Worm (Caenorhabditis elegans) whole organism, L1 larva: ENCODE measurements around the gene sptl-3.

Experiments used
- jun-1 ChIP-seq: fragments of 150-350 bp; optimal IDR thresholded peaks from 2 replicates; lab custom pipeline; 2014; ENCODE audit warnings: missing biosample characterization, missing genetic modification reagents, missing genetic modification characterization
- mep-1 ChIP-seq: fragments of 150-350 bp; optimal IDR thresholded peaks from 2 replicates; lab custom pipeline; 2014; ENCODE audit warnings: missing biosample characterization, missing genetic modification characterization
- pag-3 ChIP-seq: sonication (generic microtip); optimal IDR thresholded peaks from 2 replicates; lab custom pipeline; 2017; ENCODE audit warnings: missing genetic modification characterization, mild to moderate bottlenecking, missing compliant biosample characterization, antibody characterized with exemption, borderline replicate concordance; ENCODE audit not compliant: insufficient read depth
- pqm-1 ChIP-seq: sonication (generic microtip); optimal IDR thresholded peaks from 3 replicates; lab custom pipeline; 2017; ENCODE audit warnings: missing biosample characterization, missing genetic modification characterization
- tbx-2 ChIP-seq: sonication (generic microtip); optimal IDR thresholded peaks from 2 replicates; lab custom pipeline; 2016; ENCODE audit warnings: missing genetic modification characterization, missing compliant biosample characterization

- TF ChIP-seq tbx-2 (tag; lab: Kevin White, UChicago): no peak
- no peak for TF ChIP-seq pqm-1 (tag; lab: Kevin White, UChicago)
- TF ChIP-seq mep-1 (tag; lab: Kevin White, UChicago): no peak
- TF ChIP-seq jun-1 (tag; lab: Kevin White, UChicago): no peak
- TF ChIP-seq pag-3 (tag; lab: Kevin White, UChicago): no peak
Measured at ce11 chrV:13858906-13859305, 34.2 kb upstream of the sptl-3 start, which contains the start of gene srx-135.
